Worm (Caenorhabditis elegans): Measurements from ENCODE around the gene C17B7.14.

Gene C17B7.14

DNA sequence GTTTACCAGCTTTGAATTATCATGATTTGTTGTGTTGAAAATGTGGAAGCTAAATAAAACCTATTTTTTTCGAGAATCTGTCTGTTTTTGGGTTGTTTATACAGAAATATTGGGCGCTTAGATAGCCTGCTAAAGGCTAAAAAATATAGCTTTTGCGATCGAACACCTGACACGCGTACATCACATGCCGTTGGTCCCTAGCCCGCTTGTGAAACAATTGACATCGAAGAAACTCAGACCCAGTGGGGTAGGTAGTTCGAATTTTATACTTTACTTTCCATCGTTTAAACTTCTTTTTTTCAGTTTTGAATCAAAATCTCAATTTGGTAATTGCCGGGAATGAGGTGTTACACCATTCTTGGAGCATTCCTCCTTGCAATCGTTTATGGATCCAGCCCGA is 18.7 kb upstream of the C17B7.14 start, which contains the start of gene C17B7.4:
Gene C17B7.4 (plus strand): TSS at position 301 of the 400 bp plus-strand sequence.
- TF ChIP-seq snpc-3.4 (tag; optimal IDR thresholded peaks at IDR 0.05), result no peak
- no peak for TF ChIP-seq fkh-3 (tag; optimal IDR thresholded peaks at IDR 0.05)
- TF ChIP-seq chd-7 (tag; optimal IDR thresholded peaks at IDR 0.05), result no peak
- no peak for TF ChIP-seq dpl-1 (GFP tag; optimal IDR thresholded peaks at IDR 0.05)
- TF ChIP-seq ceh-79 (tag; optimal IDR thresholded peaks at IDR 0.05), result no peak
- no peak for TF ChIP-seq him-1 (tag; optimal IDR thresholded peaks at IDR 0.05)

DNA sequence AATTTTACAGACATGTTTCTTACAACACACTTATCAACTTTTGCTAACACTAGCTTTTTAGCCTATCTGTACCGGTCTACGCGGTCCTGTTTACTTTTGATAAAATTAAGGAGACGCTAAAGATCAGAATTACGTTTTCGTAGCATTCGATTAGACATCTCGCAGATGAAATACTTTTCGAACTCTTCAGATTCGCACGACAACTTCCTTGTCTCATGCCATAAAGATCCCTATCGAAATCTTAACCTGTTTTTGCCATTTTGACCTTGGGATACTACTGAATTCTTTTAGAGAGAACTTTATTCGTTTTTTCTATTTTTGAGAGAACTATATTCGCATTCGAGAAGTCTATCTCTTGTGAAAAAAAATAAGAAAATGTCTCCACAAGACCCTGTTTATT is 13.0 kb upstream of the C17B7.14 start, which contains the start of gene C17B7.5:
Gene C17B7.5 (plus strand): TSS at position 301 of the 400 bp plus-strand sequence.
- TF ChIP-seq hlh-12 (tag; optimal IDR thresholded peaks at IDR 0.05) (no peak), snpc-4 (GFP tag; optimal IDR thresholded peaks at IDR 0.05) (no peak), snpc-4 (tag; optimal IDR thresholded peaks at IDR 0.05) (no peak), egrh-3 (GFP tag; IDR thresholded peaks at IDR 0.05) (no peak), snpc-1.3 (tag; optimal IDR thresholded peaks at IDR 0.05; ENCODE audit: insufficient read depth) (no peak), ceh-58 (GFP tag; IDR thresholded peaks at IDR 0.05) (no peak), him-1 (tag; optimal IDR thresholded peaks at IDR 0.05) (no peak), fkh-3 (tag; optimal IDR thresholded peaks at IDR 0.05) (no peak), tbp1 (GFP tag; optimal IDR thresholded peaks at IDR 0.05) (no peak), mel-28 (tag; optimal IDR thresholded peaks at IDR 0.05; ENCODE audit: borderline replicate concordance) (no peak), Y53F4B.3 (GFP tag; IDR thresholded peaks at IDR 0.05) (no peak), atf-7 (tag; optimal IDR thresholded peaks at IDR 0.05) (no peak), dpff-1 (tag; optimal IDR thresholded peaks at IDR 0.05) (no peak), unc-62 (GFP tag; optimal IDR thresholded peaks at IDR 0.05) (no peak), egl-44 (GFP tag; IDR thresholded peaks at IDR 0.05) (no peak), F23B12.7 (tag; optimal IDR thresholded peaks at IDR 0.05; ENCODE audit: insufficient read depth) (no peak), egl-18 (GFP tag; IDR thresholded peaks at IDR 0.05) (no peak), attf-5 (GFP tag; optimal IDR thresholded peaks at IDR 0.05) (no peak), lin-54 (GFP tag; optimal IDR thresholded peaks at IDR 0.05) (no peak)

DNA sequence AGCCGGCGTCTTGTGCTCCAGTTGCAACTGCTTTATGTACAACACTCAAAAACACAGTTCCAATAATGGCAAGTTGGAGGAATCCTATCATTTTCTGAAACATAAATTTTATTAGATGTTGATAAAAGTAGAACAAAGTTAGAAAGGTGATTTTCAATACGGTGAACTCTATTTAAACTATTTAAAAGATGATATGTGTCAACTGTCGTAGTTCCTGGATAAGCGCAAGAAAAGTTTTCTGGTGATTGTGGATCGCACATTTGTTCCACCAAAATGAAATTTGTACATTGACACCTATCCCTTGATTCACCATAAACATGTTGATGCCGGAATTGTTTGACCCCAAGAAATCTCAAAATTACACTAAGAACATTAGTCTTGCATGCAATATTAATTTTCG is 11.7 kb upstream of the C17B7.14 start, which contains the start of gene C17B7.9:
Gene C17B7.9 (minus strand): TSS at position 101 of the 400 bp plus-strand sequence.
- TF ChIP-seq lsl-1 (GFP tag; optimal IDR thresholded peaks at IDR 0.05) (no peak), tbx-9 (tag; optimal IDR thresholded peaks at IDR 0.05; ENCODE audit: borderline replicate concordance) (no peak), K12H6.12 (tag; optimal IDR thresholded peaks at IDR 0.05) (no peak), B0035.1 (tag; optimal IDR thresholded peaks at IDR 0.05) (no peak), unc-62 (GFP tag; optimal IDR thresholded peaks at IDR 0.05) (no peak), ZK185.1 (tag; optimal IDR thresholded peaks at IDR 0.05; ENCODE audit: poor library complexity, severe bottlenecking) (no peak), mxl-1 (tag; optimal IDR thresholded peaks at IDR 0.05) (no peak)

DNA sequence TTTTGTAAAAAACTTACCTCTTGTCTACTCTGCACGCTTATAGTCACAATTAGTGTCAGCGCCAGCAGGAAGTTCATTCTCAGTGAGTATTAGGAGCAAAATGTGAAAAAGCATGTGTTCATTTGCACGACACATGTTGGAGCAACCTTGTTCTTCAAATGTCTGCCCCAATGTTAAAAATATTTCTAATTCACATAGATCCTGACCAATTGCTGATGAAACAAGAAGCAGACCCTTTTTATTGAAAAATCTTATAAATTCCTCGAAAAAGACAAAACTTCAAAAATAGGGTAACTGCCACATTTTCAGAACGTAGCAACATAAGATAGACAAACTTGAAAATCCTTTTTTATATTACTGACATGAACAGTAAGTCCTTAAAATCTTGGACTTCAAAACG is 3.8 kb upstream of the C17B7.14 start, which contains the start of gene C17B7.8:
Gene C17B7.8 (minus strand): TSS at position 101 of the 400 bp plus-strand sequence.
- TF ChIP-seq aptf-3 (GFP tag; IDR thresholded peaks at IDR 0.05) (no peak), sea-2 (GFP tag; IDR thresholded peaks at IDR 0.05) (no peak), lin-35 (GFP tag; optimal IDR thresholded peaks at IDR 0.05) (no peak), Y56A3A.18 (GFP tag; IDR thresholded peaks at IDR 0.05) (no peak), attf-5 (GFP tag; optimal IDR thresholded peaks at IDR 0.05) (no peak), mel-28 (tag; optimal IDR thresholded peaks at IDR 0.05; ENCODE audit: borderline replicate concordance) (no peak), somi-1 (GFP tag; optimal IDR thresholded peaks at IDR 0.05) (no peak)
